Fruit fly (Drosophila melanogaster) whole organism, prepupa: Measurements from ENCODE around the gene Argp.

ENCODE experiments used
- CG10631 ChIP-seq: fragments of 200-800 bp; sonication (Bioruptor generic); optimal IDR thresholded peaks from 2 replicates; lab custom pipeline; 2016; ENCODE audit warnings: missing biosample characterization, missing genetic modification characterization
- CG10669 ChIP-seq: fragments of 200-800 bp; sonication (Bioruptor generic); optimal IDR thresholded peaks from 3 replicates; lab custom pipeline; 2018; ENCODE audit warnings: missing biosample characterization, mild to moderate bottlenecking, missing genetic modification characterization, moderate library complexity
- CG11762 ChIP-seq: fragments of 200-800 bp; sonication (Bioruptor generic); optimal IDR thresholded peaks from 3 replicates; lab custom pipeline; 2016; ENCODE audit warnings: missing biosample characterization, missing genetic modification characterization; ENCODE audit not compliant: insufficient read depth
- CG15336 ChIP-seq: fragments of 200-800 bp; sonication (Bioruptor generic); IDR thresholded peaks from 2 replicates; pipeline ENCODE4 v1.3.6; 2022; ENCODE audit warnings: missing biosample characterization, missing genetic modification characterization
- CG16779 ChIP-seq: fragments of 200-800 bp; sonication (Bioruptor generic); optimal IDR thresholded peaks from 3 replicates; lab custom pipeline; 2017; ENCODE audit warnings: missing biosample characterization, mild to moderate bottlenecking, missing genetic modification characterization
- CG31627 ChIP-seq: fragments of 200-800 bp; sonication (Bioruptor generic); optimal IDR thresholded peaks from 3 replicates; lab custom pipeline; 2016; ENCODE audit warnings: missing biosample characterization, missing genetic modification characterization
- CG32006 ChIP-seq: fragments of 200-800 bp; sonication (Bioruptor generic); optimal IDR thresholded peaks from 3 replicates; lab custom pipeline; 2017; ENCODE audit warnings: missing biosample characterization, mild to moderate bottlenecking, missing genetic modification characterization
- CG34406 ChIP-seq: fragments of 200-800 bp; sonication (Bioruptor generic); optimal IDR thresholded peaks from 3 replicates; lab custom pipeline; 2016; ENCODE audit warnings: missing biosample characterization, missing genetic modification characterization
- CG3919 ChIP-seq: fragments of 200-800 bp; sonication (Bioruptor generic); optimal IDR thresholded peaks from 3 replicates; lab custom pipeline; 2016; ENCODE audit warnings: missing biosample characterization, missing genetic modification characterization
- CG4318 ChIP-seq: fragments of 200-800 bp; sonication (Bioruptor generic); optimal IDR thresholded peaks from 3 replicates; lab custom pipeline; 2017; ENCODE audit warnings: missing biosample characterization, mild to moderate bottlenecking, missing genetic modification characterization
- CG6163 ChIP-seq: fragments of 200-800 bp; sonication (Bioruptor generic); IDR thresholded peaks from 3 replicates; pipeline ENCODE4 v1.3.6; 2022; ENCODE audit warnings: missing biosample characterization, missing genetic modification characterization
- CG6792 ChIP-seq: fragments of 200-800 bp; sonication (Bioruptor generic); optimal IDR thresholded peaks from 3 replicates; lab custom pipeline; 2016; ENCODE audit warnings: missing biosample characterization, missing genetic modification characterization
- CG6854 ChIP-seq: fragments of 200-800 bp; sonication (Bioruptor generic); optimal IDR thresholded peaks from 2 replicates; lab custom pipeline; 2017; ENCODE audit warnings: missing biosample characterization, mild to moderate bottlenecking, missing genetic modification characterization
- CG7368 ChIP-seq: fragments of 200-800 bp; sonication (Bioruptor generic); optimal IDR thresholded peaks from 3 replicates; lab custom pipeline; 2016; ENCODE audit warnings: missing biosample characterization, missing genetic modification characterization
- CG8119 ChIP-seq: fragments of 200-800 bp; sonication (Bioruptor generic); IDR thresholded peaks from 3 replicates; pipeline ENCODE4 v1.3.6; 2022; ENCODE audit warnings: missing biosample characterization, missing genetic modification characterization
- CG8319 ChIP-seq: fragments of 200-800 bp; sonication (Bioruptor generic); optimal IDR thresholded peaks from 3 replicates; lab custom pipeline; 2016; ENCODE audit warnings: missing biosample characterization, missing genetic modification characterization
- CG8632 ChIP-seq: fragments of 200-800 bp; sonication (Bioruptor generic); optimal IDR thresholded peaks from 3 replicates; lab custom pipeline; 2016; ENCODE audit warnings: missing biosample characterization, missing genetic modification characterization
- Eip75B ChIP-seq: fragments of 200-800 bp; sonication (Bioruptor generic); optimal IDR thresholded peaks from 3 replicates; lab custom pipeline; 2016; ENCODE audit warnings: missing biosample characterization, missing genetic modification characterization
- Eip78C ChIP-seq: fragments of 200-800 bp; sonication (Bioruptor generic); peaks from one replicate; lab custom pipeline; 2016; ENCODE audit warnings: missing biosample characterization, missing genetic modification characterization
- Gug ChIP-seq: fragments of 200-800 bp; sonication (Bioruptor generic); IDR thresholded peaks from 2 replicates; pipeline ENCODE4 v1.3.6; 2022; ENCODE audit warnings: missing biosample characterization, missing genetic modification characterization
- Hr38 ChIP-seq: sonication (Bioruptor generic); optimal IDR thresholded peaks from 2 replicates; lab custom pipeline; 2016; ENCODE audit warnings: missing biosample characterization, missing genetic modification characterization
- Hr39 ChIP-seq: fragments of 200-800 bp; sonication (Bioruptor generic); optimal IDR thresholded peaks from 2 replicates; lab custom pipeline; 2016; ENCODE audit warnings: missing biosample characterization, missing genetic modification characterization
- Hr4 ChIP-seq: fragments of 200-800 bp; sonication (Bioruptor generic); optimal IDR thresholded peaks from 3 replicates; lab custom pipeline; 2016; ENCODE audit warnings: missing biosample characterization, missing genetic modification characterization
- Smox ChIP-seq: fragments of 200-800 bp; sonication (Bioruptor generic); optimal IDR thresholded peaks from 3 replicates; lab custom pipeline; 2016; ENCODE audit warnings: missing biosample characterization, missing genetic modification characterization
- Sox14 ChIP-seq: fragments of 200-800 bp; sonication (Bioruptor generic); optimal IDR thresholded peaks from 3 replicates; lab custom pipeline; 2016; ENCODE audit warnings: missing biosample characterization, missing genetic modification characterization
- Sox15 ChIP-seq: fragments of 200-800 bp; sonication (Bioruptor generic); optimal IDR thresholded peaks from 3 replicates; lab custom pipeline; 2016; ENCODE audit warnings: missing biosample characterization, missing genetic modification characterization
- achi ChIP-seq: fragments of 200-800 bp; sonication (Bioruptor generic); optimal IDR thresholded peaks from 3 replicates; lab custom pipeline; 2016; ENCODE audit warnings: missing biosample characterization, missing genetic modification characterization
- acj6 ChIP-seq: fragments of 200-800 bp; sonication (Bioruptor generic); optimal IDR thresholded peaks from 3 replicates; lab custom pipeline; 2016; ENCODE audit warnings: missing biosample characterization, missing genetic modification characterization
- cyc ChIP-seq: fragments of 200-800 bp; sonication (Bioruptor generic); optimal IDR thresholded peaks from 3 replicates; lab custom pipeline; 2016; ENCODE audit warnings: missing biosample characterization, missing genetic modification characterization
- dsx ChIP-seq: fragments of 200-800 bp; optimal IDR thresholded peaks from 3 replicates; lab custom pipeline; 2019; ENCODE audit warnings: missing biosample characterization, mild to moderate bottlenecking, missing genetic modification characterization, moderate library complexity; ENCODE audit not compliant: poor library complexity, severe bottlenecking
- esn ChIP-seq: fragments of 200-800 bp; sonication (Bioruptor generic); optimal IDR thresholded peaks from 2 replicates; lab custom pipeline; 2016; ENCODE audit warnings: missing biosample characterization, mild to moderate bottlenecking, missing genetic modification characterization, moderate library complexity
- fd59A ChIP-seq: fragments of 200-800 bp; sonication (Bioruptor generic); optimal IDR thresholded peaks from 2 replicates; lab custom pipeline; 2017; ENCODE audit warnings: missing biosample characterization, mild to moderate bottlenecking, missing genetic modification characterization, missing genetic modification reagents
- fkh ChIP-seq: fragments of 200-800 bp; sonication (Bioruptor generic); optimal IDR thresholded peaks from 3 replicates; lab custom pipeline; 2017; ENCODE audit warnings: missing biosample characterization, mild to moderate bottlenecking, missing genetic modification characterization, moderate library complexity
- net ChIP-seq: fragments of 200-800 bp; sonication (Bioruptor generic); optimal IDR thresholded peaks from 3 replicates; lab custom pipeline; 2016; ENCODE audit warnings: missing biosample characterization, missing genetic modification characterization
- salr ChIP-seq, 2 experiments: fragments of 200-800 bp; sonication (Bioruptor generic); optimal IDR thresholded peaks; 3 replicates each; lab custom pipeline; 2016 to 2018; ENCODE audit warnings: missing biosample characterization in 2 of 2, missing genetic modification characterization in 2 of 2, mild to moderate bottlenecking in 1 of 2
- spab ChIP-seq: fragments of 200-800 bp; sonication (Bioruptor generic); optimal IDR thresholded peaks from 2 replicates; lab custom pipeline; 2017; ENCODE audit warnings: missing biosample characterization, mild to moderate bottlenecking, missing genetic modification characterization, missing genetic modification reagents
- ss ChIP-seq, 2 experiments: fragments of 200-800 bp; sonication (Bioruptor generic); optimal IDR thresholded peaks; 2 replicates in 1 of 2; 3 replicates in 1 of 2; lab custom pipeline; 2017 to 2018; ENCODE audit warnings: mild to moderate bottlenecking in 2 of 2, missing biosample characterization in 2 of 2, missing genetic modification characterization in 2 of 2, moderate library complexity in 1 of 2
- vri ChIP-seq: fragments of 200-800 bp; sonication (Bioruptor generic); optimal IDR thresholded peaks from 3 replicates; lab custom pipeline; 2016; ENCODE audit warnings: missing biosample characterization, mild to moderate bottlenecking, missing genetic modification characterization

The Argp gene

DNA sequence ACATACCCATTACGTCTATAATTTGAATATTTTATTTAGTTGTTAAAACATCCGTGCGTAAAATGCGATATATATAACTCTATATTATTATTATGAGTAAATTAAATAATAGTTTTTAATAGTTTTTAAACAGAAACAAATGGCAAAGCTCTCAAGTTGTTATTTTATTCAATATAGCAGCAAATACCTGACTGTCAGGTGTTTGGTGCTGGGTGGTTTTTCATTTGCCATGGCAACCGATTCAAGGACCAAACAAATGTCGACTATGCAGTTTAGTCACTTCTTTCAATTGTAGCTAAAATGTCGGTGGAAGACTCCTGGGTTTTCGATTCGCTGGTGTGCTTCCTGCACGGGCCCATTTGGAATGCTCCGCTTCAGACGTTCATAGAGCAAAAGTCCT lies 16.0 kb downstream of the Argp start, which contains the start of gene CG14367:
CG14367 (plus strand) TSS at position 301 of the 400 bp plus-strand sequence.
- TF ChIP-seq CG3919 (no peak), CG16779 (tag; lab: Kevin White, UChicago) (no peak), CG6792 (no peak), CG10631 (no peak), Gug (GFP tag; lab: Robert Waterston, UW) (no peak), Smox (no peak), vri (GFP tag; lab: Kevin White, UChicago) (no peak), dsx (GFP tag; lab: Kevin White, UChicago) (no peak), esn (GFP tag; lab: Kevin White, UChicago) (no peak), Sox15 (GFP tag; lab: Kevin White, UChicago) (no peak), CG10669 (GFP tag; lab: Kevin White, UChicago) (no peak), CG32006 (GFP tag; lab: Kevin White, UChicago) (no peak), CG4318 (GFP tag; lab: Kevin White, UChicago) (no peak), CG11762 (GFP tag; lab: Kevin White, UChicago) (no peak)
- TF ChIP-seq, all 60 proteins: peak for 0

dm6 chr3R:13686371-13687211 lies 23.1 kb downstream of the Argp start, which contains the start of gene omd:
TSS of gene omd (minus strand) at chr3R:13687210.
- peak; percentile 24; the same call in 1 of the 2 replicates for TF ChIP-seq CG15336 (GFP tag; lab: Robert Waterston, UW)
- TF ChIP-seq CG34406 = peak; percentile 20
- peak; percentile 78 for TF ChIP-seq Eip78C (GFP tag; lab: Kevin White, UChicago)
- TF ChIP-seq spab (GFP tag; lab: Kevin White, UChicago) = no peak
- no peak for TF ChIP-seq cyc (GFP tag; lab: Kevin White, UChicago)
- TF ChIP-seq CG6854 (GFP tag; lab: Kevin White, UChicago) = no peak
- TF ChIP-seq salr (GFP tag; optimal IDR thresholded peaks at IDR 0.05; lab: Kevin White, UChicago) = peak; percentile 5 to 14
- peak; percentile 23 for TF ChIP-seq CG3919
- peak; percentile 16 for TF ChIP-seq acj6 (GFP tag; lab: Kevin White, UChicago)
- TF ChIP-seq Sox15 (GFP tag; lab: Kevin White, UChicago) = no peak
- no peak for TF ChIP-seq CG10631
- peak; percentile 69 for TF ChIP-seq CG16779 (tag; lab: Kevin White, UChicago)
- TF ChIP-seq Hr4 (GFP tag; lab: Kevin White, UChicago) = peak; percentile 52
- TF ChIP-seq net (GFP tag; lab: Kevin White, UChicago) = peak; percentile 30
- TF ChIP-seq Sox14 (GFP tag; lab: Kevin White, UChicago) = no peak
- peak; percentile 43; the same call in 1 of the 3 replicates for TF ChIP-seq CG8119
- TF ChIP-seq CG6792 = no peak
- no peak for TF ChIP-seq Smox
- TF ChIP-seq ss (GFP tag; optimal IDR thresholded peaks at IDR 0.05; lab: Kevin White, UChicago) = peak in 1 of 2 experiments; percentile 47
- TF ChIP-seq CG31627 (GFP tag; lab: Kevin White, UChicago) = no peak
- no peak for TF ChIP-seq Eip75B (GFP tag; lab: Kevin White, UChicago)
- TF ChIP-seq CG8632 (GFP tag; lab: Kevin White, UChicago) = peak; percentile 21
- TF ChIP-seq Hr39 = no peak
- no peak for TF ChIP-seq CG8319
- TF ChIP-seq fkh (GFP tag; lab: Kevin White, UChicago) = peak; percentile 99
- TF ChIP-seq CG7368 (GFP tag; lab: Kevin White, UChicago) = peak; percentile 25
- peak; percentile 51 for TF ChIP-seq CG32006 (GFP tag; lab: Kevin White, UChicago)
- peak; percentile 39 for TF ChIP-seq achi (GFP tag; lab: Kevin White, UChicago)
- peak; percentile 59; the same call in 2 of the 3 replicates for TF ChIP-seq CG6163
- no peak for TF ChIP-seq Hr38 (GFP tag; lab: Kevin White, UChicago)
- TF ChIP-seq fd59A = peak; percentile 0
